Fruit fly (Drosophila melanogaster) whole organism, embryonic: Measurements from ENCODE around the gene CG14882.

ENCODE experiments used
- Adf1 ChIP-seq: fragments of 200-800 bp; sonication (Bioruptor generic); IDR thresholded peaks from 2 replicates; pipeline ENCODE4 v1.3.6; 2022; ENCODE audit warnings: missing biosample characterization, missing genetic modification characterization
- Aef1 ChIP-seq: fragments of 200-800 bp; sonication (Bioruptor generic); IDR thresholded peaks from 3 replicates; pipeline ENCODE4 v1.3.6; 2022; ENCODE audit warnings: missing biosample characterization, missing genetic modification characterization
- Asciz ChIP-seq: fragments of 200-800 bp; sonication (Bioruptor generic); optimal IDR thresholded peaks from 2 replicates; lab custom pipeline; 2017; ENCODE audit warnings: missing biosample characterization, mild to moderate bottlenecking, missing genetic modification characterization, missing genetic modification reagents
- Awh ChIP-seq: fragments of 200-800 bp; sonication (Bioruptor generic); IDR thresholded peaks from 2 replicates; pipeline ENCODE4, ENCODE4 v1.3.6; 2022; ENCODE audit warnings: missing biosample characterization, missing genetic modification characterization
- CG10267 ChIP-seq: fragments of 200-800 bp; sonication (Bioruptor generic); optimal IDR thresholded peaks from 2 replicates; lab custom pipeline; 2018; ENCODE audit warnings: missing biosample characterization, mild to moderate bottlenecking, missing genetic modification characterization, moderate library complexity
- CG10274 ChIP-seq: fragments of 200-800 bp; sonication (Bioruptor generic); optimal IDR thresholded peaks from 3 replicates; lab custom pipeline; 2017; ENCODE audit warnings: missing biosample characterization, mild to moderate bottlenecking, missing genetic modification characterization
- CG10654 ChIP-seq: fragments of 200-800 bp; sonication (Bioruptor generic); optimal IDR thresholded peaks from 2 replicates; lab custom pipeline; 2016; ENCODE audit warnings: missing biosample characterization, missing genetic modification characterization
- CG11504 ChIP-seq: fragments of 200-800 bp; sonication (Bioruptor generic); optimal IDR thresholded peaks from 3 replicates; lab custom pipeline; 2019; ENCODE audit warnings: missing biosample characterization, mild to moderate bottlenecking, missing genetic modification characterization, moderate library complexity
- CG1233 ChIP-seq: fragments of 200-800 bp; sonication (Bioruptor generic); optimal IDR thresholded peaks from 4 replicates; lab custom pipeline; 2018; ENCODE audit warnings: missing biosample characterization, mild to moderate bottlenecking, missing genetic modification characterization
- CG13123 ChIP-seq: fragments of 200-800 bp; sonication (Bioruptor generic); optimal IDR thresholded peaks from 2 replicates; lab custom pipeline; 2016; ENCODE audit warnings: missing biosample characterization, missing genetic modification characterization
- CG14050 ChIP-seq: fragments of 200-800 bp; sonication (Bioruptor generic); IDR thresholded peaks from 3 replicates; pipeline ENCODE4 v1.3.6; 2022; ENCODE audit warnings: missing biosample characterization, missing genetic modification characterization
- CG14710 ChIP-seq: fragments of 200-800 bp; sonication (Bioruptor generic); optimal IDR thresholded peaks from 3 replicates; lab custom pipeline; 2019; ENCODE audit warnings: missing biosample characterization, mild to moderate bottlenecking, missing genetic modification characterization, moderate library complexity
- CG14860 ChIP-seq: fragments of 200-800 bp; sonication (Bioruptor generic); IDR thresholded peaks from 3 replicates; pipeline ENCODE4 v1.3.6; 2022; ENCODE audit warnings: missing biosample characterization, missing genetic modification characterization; ENCODE audit not compliant: partially characterized antibody
- CG16779 ChIP-seq: fragments of 200-800 bp; sonication (Bioruptor generic); IDR thresholded peaks from 2 replicates; pipeline ENCODE4 v1.3.6; 2022; ENCODE audit warnings: missing biosample characterization, missing genetic modification characterization
- CG17385 ChIP-seq: fragments of 200-800 bp; sonication (Bioruptor generic); optimal IDR thresholded peaks from 3 replicates; lab custom pipeline; 2018; ENCODE audit warnings: missing biosample characterization, mild to moderate bottlenecking, missing genetic modification characterization
- CG2889 ChIP-seq: fragments of 200-800 bp; sonication (Bioruptor generic); IDR thresholded peaks from 3 replicates; pipeline ENCODE4 v1.3.6; 2022; ENCODE audit warnings: missing biosample characterization, missing genetic modification characterization
- CG31365 ChIP-seq: fragments of 200-800 bp; sonication (Bioruptor generic); optimal IDR thresholded peaks from 2 replicates; lab custom pipeline; 2018; ENCODE audit warnings: missing biosample characterization, mild to moderate bottlenecking, missing genetic modification characterization
- CG3995 ChIP-seq: fragments of 200-800 bp; sonication (Bioruptor generic); optimal IDR thresholded peaks from 3 replicates; lab custom pipeline; 2016; ENCODE audit warnings: missing biosample characterization, missing genetic modification characterization
- CG42726 ChIP-seq: fragments of 200-800 bp; sonication (Bioruptor generic); IDR thresholded peaks from 2 replicates; pipeline ENCODE4 v1.3.6; 2022; ENCODE audit warnings: missing biosample characterization, missing genetic modification characterization; ENCODE audit not compliant: partially characterized antibody
- CG4360 ChIP-seq: fragments of 200-800 bp; sonication (Bioruptor generic); IDR thresholded peaks from 2 replicates; pipeline ENCODE4 v1.3.6; 2022; ENCODE audit warnings: missing biosample characterization, missing genetic modification characterization
- CG4707 ChIP-seq: fragments of 200-800 bp; sonication (Bioruptor generic); optimal IDR thresholded peaks from 2 replicates; lab custom pipeline; 2018; ENCODE audit warnings: missing biosample characterization, mild to moderate bottlenecking, missing genetic modification characterization, moderate library complexity
- CG6854 ChIP-seq: fragments of 200-800 bp; sonication (Bioruptor generic); optimal IDR thresholded peaks from 3 replicates; lab custom pipeline; 2017; ENCODE audit warnings: missing biosample characterization, mild to moderate bottlenecking, missing genetic modification characterization
- CG7745 ChIP-seq: fragments of 200-800 bp; sonication (Bioruptor generic); optimal IDR thresholded peaks from 2 replicates; lab custom pipeline; 2018; ENCODE audit warnings: missing biosample characterization, mild to moderate bottlenecking, missing genetic modification characterization, moderate library complexity
- CG9797 ChIP-seq: fragments of 200-800 bp; sonication (Bioruptor generic); optimal IDR thresholded peaks from 3 replicates; lab custom pipeline; 2018; ENCODE audit warnings: missing biosample characterization, mild to moderate bottlenecking, missing genetic modification characterization
- Dbx ChIP-seq: fragments of 200-800 bp; sonication (Bioruptor generic); IDR thresholded peaks from 3 replicates; pipeline ENCODE4 v1.3.6; 2022; ENCODE audit warnings: missing biosample characterization, missing genetic modification characterization
- Dip2 ChIP-seq: fragments of 200-800 bp; sonication (Bioruptor generic); IDR thresholded peaks from 2 replicates; pipeline ENCODE4 v1.3.6; 2022; ENCODE audit warnings: missing biosample characterization, missing genetic modification characterization
- E2f2 ChIP-seq: fragments of 200-800 bp; sonication (Bioruptor generic); IDR thresholded peaks from 2 replicates; pipeline ENCODE4 v1.3.6; 2022; ENCODE audit warnings: missing biosample characterization, missing genetic modification characterization
- Ets65A ChIP-seq: fragments of 200-800 bp; sonication (Bioruptor generic); peaks from one replicate; lab custom pipeline; 2016; ENCODE audit warnings: missing biosample characterization, missing genetic modification characterization
- Ets97D ChIP-seq: fragments of 200-800 bp; sonication (Bioruptor generic); optimal IDR thresholded peaks from 3 replicates; lab custom pipeline; 2016; ENCODE audit warnings: missing biosample characterization, missing genetic modification characterization
- Gsc ChIP-seq: fragments of 200-800 bp; sonication (Bioruptor generic); IDR thresholded peaks from 2 replicates; pipeline ENCODE4 v1.3.6; 2022; ENCODE audit warnings: missing biosample characterization, missing genetic modification characterization
- Hmx ChIP-seq: fragments of 200-800 bp; sonication (Bioruptor generic); optimal IDR thresholded peaks from 2 replicates; lab custom pipeline; 2016; ENCODE audit warnings: missing biosample characterization, missing genetic modification characterization
- Hsf ChIP-seq: fragments of 200-800 bp; sonication (Bioruptor generic); optimal IDR thresholded peaks from 3 replicates; lab custom pipeline; 2016; ENCODE audit warnings: missing biosample characterization, missing genetic modification characterization
- MTF-1 ChIP-seq: fragments of 200-800 bp; sonication (Bioruptor generic); optimal IDR thresholded peaks from 2 replicates; lab custom pipeline; 2018; ENCODE audit warnings: missing biosample characterization, mild to moderate bottlenecking, missing genetic modification characterization, borderline replicate concordance
- Med ChIP-seq: fragments of 200-800 bp; sonication (Bioruptor generic); peaks from one replicate; lab custom pipeline; 2016; ENCODE audit warnings: missing biosample characterization, missing genetic modification characterization, mild to moderate bottlenecking, inconsistent platforms, moderate library complexity
- Meics ChIP-seq: fragments of 200-800 bp; sonication (Bioruptor generic); optimal IDR thresholded peaks from 2 replicates; lab custom pipeline; 2017; ENCODE audit warnings: missing biosample characterization, mild to moderate bottlenecking, missing genetic modification characterization
- Nf-YC ChIP-seq: fragments of 200-800 bp; optimal IDR thresholded peaks from 3 replicates; lab custom pipeline; 2019; ENCODE audit warnings: missing biosample characterization, mild to moderate bottlenecking, missing genetic modification characterization, moderate library complexity
- Pdp1 ChIP-seq, 2 experiments: fragments of 200-800 bp; sonication (Bioruptor generic); optimal IDR thresholded peaks; 3 replicates each; lab custom pipeline; 2016; ENCODE audit warnings: missing biosample characterization in 2 of 2, missing genetic modification characterization in 2 of 2, mild to moderate bottlenecking in 1 of 2, moderate library complexity in 1 of 2
- Spps ChIP-seq: fragments of 200-800 bp; sonication (Bioruptor generic); optimal IDR thresholded peaks from 2 replicates; lab custom pipeline; 2018; ENCODE audit warnings: missing biosample characterization, mild to moderate bottlenecking, missing genetic modification characterization
- Ssrp ChIP-seq: fragments of 200-800 bp; sonication (Bioruptor generic); optimal IDR thresholded peaks from 2 replicates; lab custom pipeline; 2018; ENCODE audit warnings: missing biosample characterization, mild to moderate bottlenecking, missing genetic modification characterization, moderate library complexity
- Xbp1 ChIP-seq: fragments of 200-800 bp; sonication (Bioruptor generic); optimal IDR thresholded peaks from 3 replicates; lab custom pipeline; 2016; ENCODE audit warnings: missing biosample characterization, mild to moderate bottlenecking, missing genetic modification characterization
- al ChIP-seq: fragments of 200-800 bp; sonication (Bioruptor generic); IDR thresholded peaks from 2 replicates; pipeline ENCODE4 v1.3.6; 2022; ENCODE audit warnings: missing biosample characterization, missing genetic modification characterization
- az2 ChIP-seq: fragments of 200-800 bp; sonication (Bioruptor generic); optimal IDR thresholded peaks from 3 replicates; lab custom pipeline; 2016; ENCODE audit warnings: missing biosample characterization, missing genetic modification characterization
- emc ChIP-seq: fragments of 200-800 bp; sonication (Bioruptor generic); optimal IDR thresholded peaks from 2 replicates; lab custom pipeline; 2016; ENCODE audit warnings: missing biosample characterization, missing genetic modification characterization
- fd102C ChIP-seq: fragments of 200-800 bp; sonication (Bioruptor generic); optimal IDR thresholded peaks from 2 replicates; lab custom pipeline; 2018; ENCODE audit warnings: missing biosample characterization, mild to moderate bottlenecking, missing genetic modification characterization, moderate library complexity
- grau ChIP-seq: fragments of 200-800 bp; optimal IDR thresholded peaks from 3 replicates; lab custom pipeline; 2019; ENCODE audit warnings: missing biosample characterization, mild to moderate bottlenecking, missing genetic modification characterization, moderate library complexity
- gt ChIP-seq: fragments of 200-800 bp; sonication (Bioruptor generic); IDR thresholded peaks from 2 replicates; pipeline ENCODE4 v1.3.6; 2022; ENCODE audit warnings: missing biosample characterization, missing genetic modification characterization
- hb ChIP-seq: fragments of 200-800 bp; sonication (Bioruptor generic); IDR thresholded peaks from 3 replicates; pipeline ENCODE4 v1.3.6; 2022; ENCODE audit warnings: missing biosample characterization, missing genetic modification characterization; ENCODE audit not compliant: partially characterized antibody
- nmo ChIP-seq: fragments of 200-800 bp; sonication (Bioruptor generic); optimal IDR thresholded peaks from 2 replicates; lab custom pipeline; 2018; ENCODE audit warnings: missing biosample characterization, mild to moderate bottlenecking, missing genetic modification characterization, moderate library complexity
- pfk ChIP-seq: fragments of 200-800 bp; sonication (Bioruptor generic); optimal IDR thresholded peaks from 2 replicates; lab custom pipeline; 2018; ENCODE audit warnings: missing biosample characterization, mild to moderate bottlenecking, missing genetic modification characterization, moderate library complexity
- sima ChIP-seq: fragments of 200-800 bp; sonication (Bioruptor generic); optimal IDR thresholded peaks from 2 replicates; lab custom pipeline; 2016; ENCODE audit warnings: missing biosample characterization, missing genetic modification characterization
- sqz ChIP-seq: fragments of 200-800 bp; sonication (Bioruptor generic); optimal IDR thresholded peaks from 3 replicates; lab custom pipeline; 2018; ENCODE audit warnings: missing biosample characterization, mild to moderate bottlenecking, missing genetic modification characterization

Gene CG14882

DNA sequence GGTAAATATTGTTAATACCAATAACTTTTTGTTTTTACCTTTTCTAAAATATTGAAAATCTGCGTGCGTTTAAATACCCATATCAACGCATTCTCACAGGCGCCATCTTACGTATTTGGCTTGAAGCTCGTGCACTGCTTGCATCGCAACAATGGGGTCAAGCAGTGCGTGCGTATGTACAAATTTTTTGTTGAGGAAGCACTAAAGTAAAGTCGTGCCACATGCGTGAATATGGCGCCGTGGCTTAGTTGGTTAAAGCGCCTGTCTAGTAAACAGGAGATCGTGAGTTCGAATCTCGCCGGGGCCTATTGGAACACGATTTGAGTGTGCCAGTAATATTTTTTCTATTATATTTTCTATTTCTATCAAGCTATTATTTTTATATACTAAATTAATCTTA is 11.3 kb upstream of the CG14882 start (continued):
- TF ChIP-seq MTF-1 (GFP tag; lab: Kevin White, UChicago) (peak; percentile 55), Ets65A (GFP tag; lab: Kevin White, UChicago) (peak; percentile 94), Ets97D (GFP tag; lab: Kevin White, UChicago) (peak; percentile 40), E2f2 (GFP tag; lab: Robert Waterston, UW) (peak; percentile 52; the same call in 1 of the 2 replicates), CG13123 (no peak), CG3995 (GFP tag; lab: Kevin White, UChicago) (no peak), CG10267 (tag; lab: Kevin White, UChicago) (peak; percentile 29), pfk (GFP tag; lab: Kevin White, UChicago) (no peak), CG4707 (peak; percentile 27), CG42726 (GFP tag; lab: Robert Waterston, UW) (peak; percentile 93), CG14050 (GFP tag; lab: Robert Waterston, UW) (no peak), Med (GFP tag; lab: Kevin White, UChicago) (peak; percentile 95), CG10274 (GFP tag; lab: Kevin White, UChicago) (no peak), sqz (peak; percentile 19), Hsf (peak; percentile 7), gt (GFP tag; lab: Robert Waterston, UW) (no peak), CG14860 (peak; percentile 52; the same call in 1 of the 3 replicates), Dbx (GFP tag; lab: Robert Waterston, UW) (peak; percentile 73; the same call in 2 of the 3 replicates), Aef1 (GFP tag; lab: Robert Waterston, UW) (peak; percentile 24; the same call in 1 of the 3 replicates), Asciz (GFP tag; lab: Kevin White, UChicago) (no peak), emc (no peak), CG6854 (GFP tag; lab: Kevin White, UChicago) (no peak), CG31365 (tag; lab: Kevin White, UChicago) (peak; percentile 100), CG4360 (GFP tag; lab: Robert Waterston, UW) (peak; percentile 42; the same call in 1 of the 2 replicates), hb (no peak), Ssrp (tag; lab: Kevin White, UChicago) (no peak), al (GFP tag; lab: Robert Waterston, UW) (no peak), CG16779 (GFP tag; lab: Robert Waterston, UW) (no peak), Adf1 (GFP tag; lab: Robert Waterston, UW) (peak; percentile 14; the same call in 1 of the 2 replicates), Spps (tag; lab: Kevin White, UChicago) (no peak), CG14710 (tag; lab: Kevin White, UChicago) (peak; percentile 24), CG17385 (GFP tag; lab: Kevin White, UChicago) (no peak), sima (GFP tag; lab: Kevin White, UChicago) (no peak), nmo (GFP tag; lab: Kevin White, UChicago) (peak; percentile 40), CG7745 (tag; lab: Kevin White, UChicago) (no peak), Awh (GFP tag; lab: Robert Waterston, UW) (no peak), CG2889 (no peak), CG11504 (tag; lab: Kevin White, UChicago) (no peak), Nf-YC (tag; lab: Kevin White, UChicago) (peak; percentile 33), Meics (GFP tag; lab: Kevin White, UChicago) (no peak), Hmx (GFP tag; lab: Kevin White, UChicago) (no peak), grau (tag; lab: Kevin White, UChicago) (peak; percentile 56), CG9797 (GFP tag; lab: Kevin White, UChicago) (no peak), fd102C (GFP tag; lab: Kevin White, UChicago) (peak; percentile 27), Pdp1 (GFP tag; optimal IDR thresholded peaks at IDR 0.05; lab: Kevin White, UChicago) (no peak), CG1233 (GFP tag; lab: Kevin White, UChicago) (peak; percentile 25), Xbp1 (GFP tag; lab: Kevin White, UChicago) (peak; percentile 67), Dip2 (GFP tag; lab: Robert Waterston, UW) (no peak), CG10654 (GFP tag; lab: Kevin White, UChicago) (peak; percentile 23), Gsc (no peak), az2 (GFP tag; lab: Kevin White, UChicago) (peak; percentile 32)
